Worm (Caenorhabditis elegans) whole organism, L4 larva: ENCODE results near the gene C52E2.4.

Experiments
- D1046.2 ChIP-seq: fragments of 200-800 bp; sonication (Bioruptor generic); IDR thresholded peaks from 2 replicates; pipeline ENCODE4 v1.3.6; 2022; ENCODE audit warnings: missing genetic modification characterization, missing compliant biosample characterization
- daf-16 ChIP-seq, 3 experiments: sonication (generic microtip); optimal IDR thresholded peaks; 2 replicates each; lab custom pipeline; 2016 to 2017; ENCODE audit warnings: missing genetic modification characterization in 3 of 3, missing genetic modification reagents in 3 of 3, mild to moderate bottlenecking in 2 of 3, missing compliant biosample characterization in 2 of 3, missing biosample characterization in 1 of 3, moderate library complexity in 1 of 3
- nhr-42 ChIP-seq: fragments of 200-800 bp; sonication (Bioruptor generic); IDR thresholded peaks from 2 replicates; pipeline ENCODE4 v1.3.6; 2022; ENCODE audit warnings: missing genetic modification characterization, missing compliant biosample characterization
- pha-4 ChIP-seq, 2 experiments: fragments of 150-350 bp in 1 of 2; fragments of 200-800 bp in 1 of 2; sonication (Bioruptor generic) in 1 of 2; IDR thresholded peaks in 1 of 2; optimal IDR thresholded peaks in 1 of 2; 2 replicates each; pipeline versions ENCODE4 v1.3.6 to Lab custom; 2014 to 2022; ENCODE audit warnings: missing genetic modification characterization in 2 of 2, missing genetic modification reagents in 2 of 2, missing biosample characterization in 1 of 2, missing compliant biosample characterization in 1 of 2
- snpc-4 ChIP-seq: fragments of 150-350 bp; optimal IDR thresholded peaks from 2 replicates; lab custom pipeline; 2014; ENCODE audit warnings: missing biosample characterization, missing genetic modification characterization

- TF ChIP-seq daf-16 (GFP tag; optimal IDR thresholded peaks at IDR 0.05; lab: Kevin White, UChicago) = no peak
- TF ChIP-seq daf-16 (tag; optimal IDR thresholded peaks at IDR 0.05; lab: Kevin White, UChicago) = no peak
- TF ChIP-seq pha-4 (GFP tag; IDR thresholded peaks at IDR 0.05; lab: Robert Waterston, UW) = no peak
- TF ChIP-seq pha-4 (tag; optimal IDR thresholded peaks at IDR 0.05; lab: Kevin White, UChicago) = no peak
- no peak for TF ChIP-seq nhr-42
- no peak for TF ChIP-seq snpc-4 (tag; lab: Kevin White, UChicago)
- TF ChIP-seq D1046.2 (GFP tag; lab: Robert Waterston, UW) = no peak
These were observed 11.0 kb upstream of the C52E2.4 start, which contains the start of gene math-39 for ce11 chrII:1831883-1832388.
